Fruit fly (Drosophila melanogaster) whole organism, wandering third instar larva: ENCODE results near the gene dj-1beta.

ENCODE experiments used
- CG32264 ChIP-seq: fragments of 200-800 bp; sonication (Bioruptor generic); optimal IDR thresholded peaks from 2 replicates; lab custom pipeline; 2016; ENCODE audit warnings: missing biosample characterization, missing genetic modification characterization
- CG9705 ChIP-seq: fragments of 200-800 bp; sonication (Bioruptor generic); optimal IDR thresholded peaks from 2 replicates; lab custom pipeline; 2018; ENCODE audit warnings: missing biosample characterization, mild to moderate bottlenecking, missing genetic modification characterization
- CrebA ChIP-seq: fragments of 200-800 bp; sonication (Bioruptor generic); optimal IDR thresholded peaks from 2 replicates; lab custom pipeline; 2016; ENCODE audit warnings: missing biosample characterization, mild to moderate bottlenecking, missing genetic modification characterization, borderline replicate concordance
- Dif ChIP-seq: fragments of 200-275, 200-300 bp; sonication (Bioruptor generic); optimal IDR thresholded peaks from 2 replicates; lab custom pipeline; 2018; ENCODE audit warnings: missing biosample characterization, missing genetic modification characterization; ENCODE audit not compliant: partially characterized antibody
- GATAd ChIP-seq: sonication (Bioruptor generic); optimal IDR thresholded peaks from 2 replicates; lab custom pipeline; 2016; ENCODE audit warnings: missing biosample characterization, missing genetic modification characterization
- HLH106 ChIP-seq: fragments of 200-800 bp; optimal IDR thresholded peaks from 3 replicates; lab custom pipeline; 2019; ENCODE audit warnings: missing biosample characterization, mild to moderate bottlenecking, missing genetic modification characterization, moderate library complexity
- Hr78 ChIP-seq: fragments of >200 bp; optimal IDR thresholded peaks from 2 replicates; lab custom pipeline; 2017; ENCODE audit warnings: missing biosample characterization, missing genetic modification characterization
- Hr83 ChIP-seq: fragments of 200-300 bp; sonication (Bioruptor generic); optimal IDR thresholded peaks from 2 replicates; lab custom pipeline; 2016; ENCODE audit warnings: missing biosample characterization, mild to moderate bottlenecking, missing genetic modification characterization, moderate library complexity; ENCODE audit not compliant: poor library complexity, severe bottlenecking
- Jra ChIP-seq: sonication (Bioruptor generic); optimal IDR thresholded peaks from 2 replicates; lab custom pipeline; 2016; ENCODE audit warnings: missing biosample characterization, missing genetic modification characterization
- Mio ChIP-seq: sonication (Bioruptor generic); optimal IDR thresholded peaks from 2 replicates; lab custom pipeline; 2016; ENCODE audit warnings: missing biosample characterization, missing genetic modification characterization
- Myc ChIP-seq: fragments of >200 bp; optimal IDR thresholded peaks from 2 replicates; lab custom pipeline; 2017
- N ChIP-seq: fragments of >200 bp; optimal IDR thresholded peaks from 2 replicates; lab custom pipeline; 2018; ENCODE audit warnings: missing biosample characterization, missing external identifiers, missing genetic modification characterization
- OdsH ChIP-seq: fragments of 200-800 bp; sonication (Bioruptor generic); optimal IDR thresholded peaks from 2 replicates; lab custom pipeline; 2016; ENCODE audit warnings: missing biosample characterization, mild to moderate bottlenecking, missing genetic modification characterization
- Rel ChIP-seq, 2 experiments: fragments of 200-800 bp; sonication (Bioruptor generic) in 1 of 2; optimal IDR thresholded peaks; 2 replicates in 1 of 2; 3 replicates in 1 of 2; lab custom pipeline; 2016 to 2019; ENCODE audit warnings: mild to moderate bottlenecking in 2 of 2, missing biosample characterization in 2 of 2, missing genetic modification characterization in 2 of 2, moderate library complexity in 1 of 2
- Sp1 ChIP-seq: fragments of 200-800 bp; sonication (Bioruptor generic); optimal IDR thresholded peaks from 3 replicates; lab custom pipeline; 2019; ENCODE audit warnings: missing biosample characterization, mild to moderate bottlenecking, missing genetic modification characterization, moderate library complexity
- Vsx2 ChIP-seq: fragments of 200-300, 225-300 bp; sonication (Bioruptor generic); optimal IDR thresholded peaks from 2 replicates; lab custom pipeline; 2018; ENCODE audit warnings: missing biosample characterization, missing genetic modification characterization; ENCODE audit not compliant: partially characterized antibody
- br ChIP-seq: fragments of 200-800 bp; sonication (Bioruptor generic); optimal IDR thresholded peaks from 2 replicates; lab custom pipeline; 2016; ENCODE audit warnings: missing biosample characterization, missing genetic modification characterization
- brk ChIP-seq: fragments of 200-800 bp; sonication (Bioruptor generic); optimal IDR thresholded peaks from 2 replicates; lab custom pipeline; 2016; ENCODE audit warnings: missing biosample characterization, mild to moderate bottlenecking, missing genetic modification characterization
- dmrt93B ChIP-seq: fragments of 200-800 bp; sonication (Bioruptor generic); optimal IDR thresholded peaks from 2 replicates; lab custom pipeline; 2018; ENCODE audit warnings: missing biosample characterization, mild to moderate bottlenecking, missing genetic modification characterization
- dsf ChIP-seq: sonication (Bioruptor generic); optimal IDR thresholded peaks from 2 replicates; lab custom pipeline; 2016; ENCODE audit warnings: missing biosample characterization, missing genetic modification characterization, borderline replicate concordance
- foxo ChIP-seq, 2 experiments: fragments of 200-800 bp; sonication (Bioruptor generic); optimal IDR thresholded peaks; 2 replicates in 1 of 2; 3 replicates in 1 of 2; lab custom pipeline; 2016 to 2017; ENCODE audit warnings: missing biosample characterization in 2 of 2, missing genetic modification characterization in 2 of 2
- fru ChIP-seq: fragments of 200-800 bp; sonication (Bioruptor generic); optimal IDR thresholded peaks from 3 replicates; lab custom pipeline; 2016; ENCODE audit warnings: missing biosample characterization, mild to moderate bottlenecking, missing genetic modification characterization
- h ChIP-seq: fragments of 200-800 bp; sonication (Bioruptor generic); optimal IDR thresholded peaks from 3 replicates; lab custom pipeline; 2016; ENCODE audit warnings: missing biosample characterization, mild to moderate bottlenecking, missing genetic modification characterization
- psq ChIP-seq: fragments of 200-800 bp; sonication (Bioruptor generic); optimal IDR thresholded peaks from 3 replicates; lab custom pipeline; 2017; ENCODE audit warnings: missing biosample characterization, mild to moderate bottlenecking, missing genetic modification characterization, moderate library complexity
- rgr ChIP-seq: fragments of 200-800 bp; sonication (Bioruptor generic); optimal IDR thresholded peaks from 3 replicates; lab custom pipeline; 2016; ENCODE audit warnings: missing biosample characterization, mild to moderate bottlenecking, missing genetic modification characterization
- sage ChIP-seq: fragments of 200-800 bp; sonication (Bioruptor generic); optimal IDR thresholded peaks from 2 replicates; lab custom pipeline; 2016; ENCODE audit warnings: missing biosample characterization, mild to moderate bottlenecking, missing genetic modification characterization
- sv ChIP-seq: fragments of 200-800 bp; sonication (Bioruptor generic); optimal IDR thresholded peaks from 3 replicates; lab custom pipeline; 2016; ENCODE audit warnings: missing biosample characterization, missing genetic modification characterization
- tai ChIP-seq: sonication (Bioruptor generic); optimal IDR thresholded peaks from 2 replicates; lab custom pipeline; 2016; ENCODE audit warnings: missing biosample characterization, missing genetic modification characterization
- usp ChIP-seq: fragments of >200 bp; optimal IDR thresholded peaks from 2 replicates; lab custom pipeline; 2017; ENCODE audit warnings: missing biosample characterization, missing genetic modification characterization
- woc ChIP-seq: sonication (Bioruptor generic); optimal IDR thresholded peaks from 2 replicates; lab custom pipeline; 2016; ENCODE audit warnings: missing biosample characterization, mild to moderate bottlenecking, missing genetic modification characterization

dj-1beta gene

dm6 chr3R:30808346-30809286, 1.7 kb downstream of the dj-1beta start, which contains the start of gene cindr:
cindr (plus strand) TSS chr3R:30808617.
- TF ChIP-seq HLH106 (peak; percentile 39), Jra (peak; percentile 54), CrebA (GFP tag; lab: Kevin White, UChicago) (no peak), sage (GFP tag; lab: Kevin White, UChicago) (no peak), fru (GFP tag; lab: Kevin White, UChicago) (peak; percentile 25), N (GFP tag; lab: Kevin White, UChicago) (no peak), brk (GFP tag; lab: Kevin White, UChicago) (peak; percentile 37), Vsx2 (GFP tag; lab: Kevin White, UChicago) (no peak), br (no peak), usp (GFP tag; lab: Kevin White, UChicago) (no peak), OdsH (GFP tag; lab: Kevin White, UChicago) (no peak), Rel (GFP tag; optimal IDR thresholded peaks at IDR 0.05; lab: Kevin White, UChicago) (no peak), Rel (tag; optimal IDR thresholded peaks at IDR 0.05; lab: Kevin White, UChicago) (peak; percentile 59), Hr78 (GFP tag; lab: Kevin White, UChicago) (no peak), GATAd (GFP tag; lab: Kevin White, UChicago) (no peak), foxo (GFP tag; optimal IDR thresholded peaks at IDR 0.05; lab: Kevin White, UChicago) (peak in 1 of 2 experiments; percentile 5), tai (GFP tag; lab: Kevin White, UChicago) (no peak), psq (peak; percentile 92), Myc (lab: Kevin White, UChicago) (peak; percentile 54), Hr83 (GFP tag; lab: Kevin White, UChicago) (peak; percentile 41), dsf (GFP tag; lab: Kevin White, UChicago) (no peak), sv (GFP tag; lab: Kevin White, UChicago) (peak; percentile 24), rgr (GFP tag; lab: Kevin White, UChicago) (peak; percentile 21), h (GFP tag; lab: Kevin White, UChicago) (peak; percentile 15), CG32264 (GFP tag; lab: Kevin White, UChicago) (no peak), CG9705 (GFP tag; lab: Kevin White, UChicago) (peak; percentile 26), Dif (GFP tag; lab: Kevin White, UChicago) (peak; percentile 36), dmrt93B (GFP tag; lab: Kevin White, UChicago) (peak; percentile 7), Sp1 (GFP tag; lab: Kevin White, UChicago) (peak; percentile 58)

dm6 chr3R:30809287-30809933, 2.5 kb downstream of the dj-1beta start:
- TF ChIP-seq Mio (no peak), woc (peak; percentile 14), br (no peak), Dif (GFP tag; lab: Kevin White, UChicago) (no peak), Vsx2 (GFP tag; lab: Kevin White, UChicago) (no peak)

DNA sequence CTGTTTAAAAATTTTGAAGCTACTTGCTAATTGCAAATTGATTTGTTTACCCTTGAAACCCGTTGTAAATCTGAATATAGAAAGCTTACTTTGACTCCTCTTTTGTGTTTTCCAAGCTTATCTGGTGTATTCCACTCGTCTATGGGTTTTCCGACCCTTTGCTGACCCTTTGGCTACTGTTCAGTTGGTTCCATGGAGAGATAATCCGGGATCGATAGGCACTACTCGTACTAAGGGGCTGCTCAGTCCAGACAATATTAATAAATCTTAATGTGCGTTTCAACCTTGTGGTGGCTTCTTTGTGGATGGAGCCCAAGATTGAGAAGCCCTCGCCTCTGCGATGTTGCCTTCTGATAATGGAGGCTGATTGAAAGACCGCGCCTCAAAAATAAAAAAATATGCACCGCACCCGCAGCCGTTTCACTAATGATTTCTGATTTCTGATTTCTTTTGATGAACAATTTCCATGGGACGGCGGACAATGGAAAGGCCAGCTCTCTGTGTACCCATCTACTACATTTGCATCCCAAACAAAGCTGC, 3.4 kb downstream of the dj-1beta start:
- TF ChIP-seq sage (GFP tag; lab: Kevin White, UChicago): no peak
- TF ChIP-seq, all 38 proteins: peak for 0
